Fruit fly (Drosophila melanogaster) whole organism: ENCODE results near the gene kmg.

Experiments
- CG8478 ChIP-seq: fragments of >200 bp; optimal IDR thresholded peaks from 2 replicates; lab custom pipeline; 2018; ENCODE audit warnings: inconsistent platforms
- Dll ChIP-seq: fragments of >200 bp; optimal IDR thresholded peaks from 2 replicates; lab custom pipeline; 2017
- EcR ChIP-seq, 2 experiments: fragments of >200 bp; optimal IDR thresholded peaks; 2 replicates each; lab custom pipeline; 2017; ENCODE audit warnings: missing biosample characterization in 2 of 2, missing genetic modification characterization in 2 of 2, missing genetic modification reagents in 2 of 2
- pan ChIP-seq: fragments of >200 bp; optimal IDR thresholded peaks from 2 replicates; lab custom pipeline; 2017
- usp ChIP-seq: fragments of >200 bp; optimal IDR thresholded peaks from 2 replicates; lab custom pipeline; 2017; ENCODE audit warnings: missing biosample characterization, missing genetic modification characterization, mixed read lengths

DNA sequence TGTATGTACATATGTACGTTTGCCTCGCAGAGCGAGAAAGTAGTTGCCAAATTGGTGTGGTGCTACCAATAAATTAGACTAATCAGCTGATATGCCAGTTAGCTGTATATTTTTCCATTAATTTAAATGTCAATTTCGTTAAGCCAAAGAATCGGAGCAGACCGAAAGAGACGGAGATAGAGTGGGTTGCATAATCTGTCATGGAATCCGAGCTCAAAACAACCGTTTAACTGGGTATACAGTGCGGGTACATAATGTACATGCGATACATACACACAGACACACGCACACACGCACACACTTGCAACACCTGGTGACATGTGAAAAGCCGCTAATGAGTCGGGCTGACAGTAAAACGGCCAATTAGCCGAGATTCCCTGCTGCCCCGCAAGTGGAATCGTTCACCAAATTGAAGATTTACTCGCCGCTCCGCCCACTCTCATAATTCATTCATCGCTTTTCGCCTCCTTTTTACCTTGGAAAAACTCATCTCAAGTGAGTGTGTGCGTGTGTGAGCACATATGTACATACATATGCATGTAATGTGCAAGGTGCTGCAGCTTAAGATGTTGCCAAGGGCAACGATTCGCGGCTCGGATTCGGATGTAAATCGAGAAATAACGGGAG, 30.8 kb downstream of the kmg start:
- TF ChIP-seq CG8478, result no peak
- no peak for TF ChIP-seq pan (lab: Kevin White, UChicago)
- no peak for TF ChIP-seq EcR (GFP tag; optimal IDR thresholded peaks at IDR 0.05; lab: Kevin White, UChicago)
- TF ChIP-seq Dll (lab: Kevin White, UChicago), result no peak
- TF ChIP-seq usp (GFP tag; lab: Kevin White, UChicago), result no peak
